Worm (Caenorhabditis elegans) whole organism, midembryonic: ENCODE measurements around the gene rhi-1.

Experiments used
- T22C8.4 ChIP-seq: fragments of 200-800 bp; sonication (Bioruptor generic); IDR thresholded peaks from 2 replicates; pipeline ENCODE4 v1.3.6; 2022; ENCODE audit warnings: missing genetic modification characterization, missing compliant biosample characterization
- cog-1 ChIP-seq: sonication (generic microtip); optimal IDR thresholded peaks from 2 replicates; lab custom pipeline; 2016; ENCODE audit warnings: missing genetic modification characterization, missing compliant biosample characterization
- flt-1 ChIP-seq: fragments of 200-800 bp; sonication (Bioruptor generic); IDR thresholded peaks from 2 replicates; pipeline ENCODE4 v1.3.6; 2022; ENCODE audit warnings: missing genetic modification characterization, missing compliant biosample characterization
- klf-2 ChIP-seq: fragments of 200-800 bp; sonication (Bioruptor generic); conservative IDR thresholded peaks from 2 replicates; pipeline ENCODE4 v1.3.6; 2022; ENCODE audit warnings: missing genetic modification reagents, missing genetic modification characterization, missing compliant biosample characterization
- med-1 ChIP-seq: sonication (generic microtip); optimal IDR thresholded peaks from 2 replicates; lab custom pipeline; 2017; ENCODE audit warnings: missing genetic modification characterization, mild to moderate bottlenecking, missing compliant biosample characterization, antibody characterized with exemption, missing genetic modification reagents; ENCODE audit not compliant: insufficient read depth
- tab-1 ChIP-seq: fragments of 200-800 bp; sonication (Bioruptor generic); IDR thresholded peaks from 2 replicates; pipeline ENCODE4 v1.3.6; 2022; ENCODE audit warnings: missing genetic modification characterization, missing compliant biosample characterization
- ztf-23 ChIP-seq: fragments of 200-800 bp; sonication (Bioruptor generic); IDR thresholded peaks from 2 replicates; pipeline ENCODE4 v1.3.6; 2022; ENCODE audit warnings: missing genetic modification reagents, missing genetic modification characterization, missing compliant biosample characterization
- ztf-29 ChIP-seq: fragments of 200-800 bp; sonication (Bioruptor generic); IDR thresholded peaks from 2 replicates; pipeline ENCODE4 v1.3.6; 2022; ENCODE audit warnings: missing genetic modification reagents, missing genetic modification characterization, missing compliant biosample characterization

DNA sequence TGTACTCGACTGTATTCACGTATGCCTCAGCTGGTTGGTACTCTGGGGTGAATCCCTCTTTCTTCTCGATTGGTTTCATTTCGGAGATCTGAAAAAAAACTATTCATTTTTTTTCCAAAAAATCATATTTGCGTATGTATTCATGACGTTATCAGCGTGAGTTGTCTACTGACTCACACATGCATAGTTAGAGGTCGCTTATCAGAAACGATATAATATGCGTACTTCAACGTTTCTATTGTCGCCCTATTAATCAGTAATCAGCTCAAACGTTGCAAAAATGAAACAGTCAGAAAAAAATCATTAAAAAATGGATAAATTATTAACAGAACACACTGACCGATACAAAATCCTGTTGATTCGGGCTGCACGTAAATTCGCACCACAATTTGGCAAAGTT lies 29.8 kb upstream of the rhi-1 start:
- TF ChIP-seq ztf-23 (GFP tag; lab: Robert Waterston, UW) (no peak), flt-1 (no peak), med-1 (GFP tag; lab: Kevin White, UChicago) (no peak), T22C8.4 (no peak), tab-1 (GFP tag; lab: Robert Waterston, UW) (no peak), klf-2 (no peak), ztf-29 (GFP tag; lab: Robert Waterston, UW) (no peak), cog-1 (tag; lab: Kevin White, UChicago) (no peak)
